Fruit fly (Drosophila melanogaster) whole organism, embryonic: ENCODE data around the gene unc-45.

Experiments used
- Adf1 ChIP-seq: fragments of 200-800 bp; sonication (Bioruptor generic); IDR thresholded peaks from 2 replicates; pipeline ENCODE4 v1.3.6; 2022; ENCODE audit warnings: missing biosample characterization, missing genetic modification characterization
- BEAF-32 ChIP-seq: fragments of 200-800 bp; sonication (Bioruptor generic); optimal IDR thresholded peaks from 3 replicates; lab custom pipeline; 2017; ENCODE audit warnings: missing biosample characterization, missing genetic modification characterization, mild to moderate bottlenecking, moderate library complexity, missing genetic modification reagents
- CG12299 ChIP-seq: fragments of 200-800 bp; sonication (Bioruptor generic); optimal IDR thresholded peaks from 2 replicates; lab custom pipeline; 2018; ENCODE audit warnings: missing biosample characterization, mild to moderate bottlenecking, missing genetic modification characterization
- CG13287 ChIP-seq: fragments of 200-800 bp; sonication (Bioruptor generic); IDR thresholded peaks from 2 replicates; pipeline ENCODE4 v1.3.6; 2022; ENCODE audit warnings: missing biosample characterization, missing genetic modification characterization; ENCODE audit not compliant: partially characterized antibody
- CG13296 ChIP-seq: fragments of 200-800 bp; sonication (Bioruptor generic); optimal IDR thresholded peaks from 3 replicates; lab custom pipeline; 2018; ENCODE audit warnings: missing biosample characterization, mild to moderate bottlenecking, missing genetic modification characterization
- CG13894 ChIP-seq: fragments of 200-800 bp; sonication (Bioruptor generic); optimal IDR thresholded peaks from 3 replicates; lab custom pipeline; 2018; ENCODE audit warnings: missing biosample characterization, mild to moderate bottlenecking, missing genetic modification characterization, moderate library complexity
- CG15514 ChIP-seq: fragments of 200-800 bp; sonication (Bioruptor generic); optimal IDR thresholded peaks from 3 replicates; lab custom pipeline; 2017; ENCODE audit warnings: missing biosample characterization, missing genetic modification characterization, mild to moderate bottlenecking, moderate library complexity, missing genetic modification reagents
- CG16779 ChIP-seq: fragments of 200-800 bp; sonication (Bioruptor generic); IDR thresholded peaks from 2 replicates; pipeline ENCODE4 v1.3.6; 2022; ENCODE audit warnings: missing biosample characterization, missing genetic modification characterization
- CG16863 ChIP-seq: fragments of 200-800 bp; sonication (Bioruptor generic); optimal IDR thresholded peaks from 3 replicates; lab custom pipeline; 2016; ENCODE audit warnings: missing biosample characterization, missing genetic modification characterization
- CG17361 ChIP-seq: fragments of 200-800 bp; sonication (Bioruptor generic); IDR thresholded peaks from 3 replicates; pipeline ENCODE4 v1.3.6; 2022; ENCODE audit warnings: missing biosample characterization, missing genetic modification characterization
- CG2202 ChIP-seq: fragments of 200-800 bp; sonication (Bioruptor generic); optimal IDR thresholded peaks from 2 replicates; lab custom pipeline; 2018; ENCODE audit warnings: missing biosample characterization, mild to moderate bottlenecking, missing genetic modification characterization
- CG2712 ChIP-seq: fragments of 200-800 bp; optimal IDR thresholded peaks from 3 replicates; lab custom pipeline; 2019; ENCODE audit warnings: missing biosample characterization, mild to moderate bottlenecking, missing genetic modification characterization, moderate library complexity
- CG8290 ChIP-seq, 3 experiments: fragments of 200-800 bp; sonication (Bioruptor generic); optimal IDR thresholded peaks; 2 replicates each; lab custom pipeline; 2016 to 2019; ENCODE audit warnings: missing biosample characterization in 3 of 3, missing genetic modification characterization in 3 of 3, mild to moderate bottlenecking in 2 of 3, moderate library complexity in 1 of 3
- CG8388 ChIP-seq: fragments of 200-800 bp; sonication (Bioruptor generic); optimal IDR thresholded peaks from 2 replicates; lab custom pipeline; 2019; ENCODE audit warnings: missing biosample characterization, mild to moderate bottlenecking, missing genetic modification characterization, moderate library complexity
- CG9215 ChIP-seq: fragments of 200-800 bp; sonication (Bioruptor generic); IDR thresholded peaks from 2 replicates; pipeline ENCODE4 v1.3.6; 2022; ENCODE audit warnings: missing biosample characterization, missing genetic modification characterization
- CTCF ChIP-seq: fragments of 200-800 bp; sonication (Bioruptor generic); optimal IDR thresholded peaks from 2 replicates; lab custom pipeline; 2017; ENCODE audit warnings: missing biosample characterization, mild to moderate bottlenecking, missing genetic modification characterization, moderate library complexity
- D19A ChIP-seq: fragments of 200-800 bp; optimal IDR thresholded peaks from 3 replicates; lab custom pipeline; 2019; ENCODE audit warnings: missing biosample characterization, mild to moderate bottlenecking, missing genetic modification characterization, moderate library complexity
- Dp ChIP-seq: fragments of 200-800 bp; sonication (Bioruptor generic); optimal IDR thresholded peaks from 2 replicates; lab custom pipeline; 2018; ENCODE audit warnings: missing biosample characterization, mild to moderate bottlenecking, missing genetic modification characterization, moderate library complexity
- Dref ChIP-seq: fragments of 200-800 bp; sonication (Bioruptor generic); IDR thresholded peaks from 2 replicates; pipeline ENCODE4 v1.3.6; 2022; ENCODE audit warnings: missing biosample characterization, missing genetic modification characterization
- Elba2 ChIP-seq: fragments of 200-800 bp; sonication (Bioruptor generic); optimal IDR thresholded peaks from 3 replicates; lab custom pipeline; 2016; ENCODE audit warnings: missing biosample characterization, missing genetic modification characterization
- HmgZ ChIP-seq: fragments of 200-800 bp; sonication (Bioruptor generic); optimal IDR thresholded peaks from 2 replicates; lab custom pipeline; 2018; ENCODE audit warnings: missing biosample characterization, mild to moderate bottlenecking, missing genetic modification characterization
- Hr39 ChIP-seq: fragments of >200 bp; optimal IDR thresholded peaks from 2 replicates; lab custom pipeline; 2017
- MBD-R2 ChIP-seq: fragments of 200-800 bp; sonication (Bioruptor generic); IDR thresholded peaks from 2 replicates; pipeline ENCODE4 v1.3.6; 2022; ENCODE audit warnings: missing biosample characterization, missing genetic modification characterization
- Med ChIP-seq: fragments of 200-800 bp; sonication (Bioruptor generic); peaks from one replicate; lab custom pipeline; 2016; ENCODE audit warnings: missing biosample characterization, missing genetic modification characterization, mild to moderate bottlenecking, inconsistent platforms, moderate library complexity
- Nf-YC ChIP-seq: fragments of 200-800 bp; optimal IDR thresholded peaks from 3 replicates; lab custom pipeline; 2019; ENCODE audit warnings: missing biosample characterization, mild to moderate bottlenecking, missing genetic modification characterization, moderate library complexity
- NfI ChIP-seq: fragments of 200-800 bp; sonication (Bioruptor generic); optimal IDR thresholded peaks from 3 replicates; lab custom pipeline; 2018; ENCODE audit warnings: missing biosample characterization, mild to moderate bottlenecking, missing genetic modification characterization, moderate library complexity
- Rfx ChIP-seq: fragments of 200-800 bp; sonication (Bioruptor generic); IDR thresholded peaks from 2 replicates; pipeline ENCODE4 v1.3.6; 2022; ENCODE audit warnings: missing biosample characterization, missing genetic modification characterization
- Rx ChIP-seq: fragments of 200-800 bp; sonication (Bioruptor generic); IDR thresholded peaks from 2 replicates; pipeline ENCODE4 v1.3.6; 2022; ENCODE audit warnings: missing biosample characterization, missing genetic modification characterization
- Xbp1 ChIP-seq: fragments of 200-800 bp; sonication (Bioruptor generic); optimal IDR thresholded peaks from 3 replicates; lab custom pipeline; 2016; ENCODE audit warnings: missing biosample characterization, mild to moderate bottlenecking, missing genetic modification characterization
- ac ChIP-seq: fragments of 200-800 bp; sonication (Bioruptor generic); optimal IDR thresholded peaks from 3 replicates; lab custom pipeline; 2017; ENCODE audit warnings: missing biosample characterization, mild to moderate bottlenecking, missing genetic modification characterization
- cad ChIP-seq: fragments of >200 bp; optimal IDR thresholded peaks from 2 replicates; lab custom pipeline; 2017; ENCODE audit warnings: missing biosample characterization, missing genetic modification characterization
- ci ChIP-seq: fragments of 200-800 bp; sonication (Bioruptor generic); IDR thresholded peaks from 3 replicates; pipeline ENCODE4 v1.3.6; 2022; ENCODE audit warnings: missing biosample characterization, missing genetic modification characterization
- crp ChIP-seq, 2 experiments: fragments of 200-800 bp; sonication (Bioruptor generic); optimal IDR thresholded peaks; 2 replicates in 1 of 2; 3 replicates in 1 of 2; lab custom pipeline; 2017; ENCODE audit warnings: missing biosample characterization in 2 of 2, missing genetic modification characterization in 2 of 2, mild to moderate bottlenecking in 1 of 2, moderate library complexity in 1 of 2
- cwo ChIP-seq: fragments of 200-800 bp; sonication (Bioruptor generic); optimal IDR thresholded peaks from 3 replicates; lab custom pipeline; 2017; ENCODE audit warnings: missing biosample characterization, missing genetic modification characterization, mild to moderate bottlenecking, moderate library complexity, missing genetic modification reagents
- dimm ChIP-seq: fragments of 200-800 bp; sonication (Bioruptor generic); IDR thresholded peaks from 2 replicates; pipeline ENCODE4 v1.3.6; 2022; ENCODE audit warnings: missing biosample characterization, missing genetic modification characterization
- dpn ChIP-seq, 2 experiments: fragments of 200-800 bp; sonication (Bioruptor generic); optimal IDR thresholded peaks; 3 replicates each; lab custom pipeline; 2016; ENCODE audit warnings: missing biosample characterization in 2 of 2, missing genetic modification characterization in 2 of 2
- emc ChIP-seq: fragments of 200-800 bp; sonication (Bioruptor generic); optimal IDR thresholded peaks from 2 replicates; lab custom pipeline; 2016; ENCODE audit warnings: missing biosample characterization, missing genetic modification characterization
- fu2 ChIP-seq: fragments of 200-800 bp; sonication (Bioruptor generic); optimal IDR thresholded peaks from 2 replicates; lab custom pipeline; 2016; ENCODE audit warnings: missing biosample characterization, missing genetic modification characterization
- grau ChIP-seq: fragments of 200-800 bp; optimal IDR thresholded peaks from 3 replicates; lab custom pipeline; 2019; ENCODE audit warnings: missing biosample characterization, mild to moderate bottlenecking, missing genetic modification characterization, moderate library complexity
- hbn ChIP-seq: fragments of 200-800 bp; sonication (Bioruptor generic); IDR thresholded peaks from 2 replicates; pipeline ENCODE4 v1.3.6; 2022; ENCODE audit warnings: missing biosample characterization, missing genetic modification characterization; ENCODE audit not compliant: partially characterized antibody
- knrl ChIP-seq: fragments of 200-800 bp; sonication (Bioruptor generic); IDR thresholded peaks from 3 replicates; pipeline ENCODE4 v1.3.6; 2022; ENCODE audit warnings: missing biosample characterization, missing genetic modification characterization; ENCODE audit not compliant: partially characterized antibody
- lilli ChIP-seq: fragments of 200-800 bp; sonication (Bioruptor generic); optimal IDR thresholded peaks from 3 replicates; lab custom pipeline; 2016; ENCODE audit warnings: missing biosample characterization, missing genetic modification characterization
- mirr ChIP-seq: fragments of 200-800 bp; sonication (Bioruptor generic); optimal IDR thresholded peaks from 3 replicates; lab custom pipeline; 2018; ENCODE audit warnings: missing biosample characterization, mild to moderate bottlenecking, missing genetic modification characterization
- nerfin-1 ChIP-seq: fragments of 200-800 bp; sonication (Bioruptor generic); optimal IDR thresholded peaks from 3 replicates; lab custom pipeline; 2019; ENCODE audit warnings: missing biosample characterization, mild to moderate bottlenecking, missing genetic modification characterization, moderate library complexity
- pho ChIP-seq: fragments of 200-800 bp; sonication (Bioruptor generic); optimal IDR thresholded peaks from 2 replicates; lab custom pipeline; 2016; ENCODE audit warnings: missing biosample characterization, missing genetic modification characterization
- pzg ChIP-seq: fragments of 200-800 bp; sonication (Bioruptor generic); optimal IDR thresholded peaks from 3 replicates; lab custom pipeline; 2018; ENCODE audit warnings: missing biosample characterization, mild to moderate bottlenecking, missing genetic modification characterization, moderate library complexity
- sens ChIP-seq: fragments of 200-800 bp; sonication (Bioruptor generic); peaks from one replicate; lab custom pipeline; 2016; ENCODE audit warnings: missing biosample characterization, missing genetic modification characterization
- slbo ChIP-seq: fragments of 200-800 bp; sonication (Bioruptor generic); IDR thresholded peaks from 2 replicates; pipeline ENCODE4 v1.3.6; 2022; ENCODE audit warnings: missing biosample characterization, missing genetic modification characterization
- tx ChIP-seq: fragments of 200-800 bp; sonication (Bioruptor generic); optimal IDR thresholded peaks from 2 replicates; lab custom pipeline; 2016; ENCODE audit warnings: missing biosample characterization, missing genetic modification characterization
- yki ChIP-seq: fragments of >200 bp; optimal IDR thresholded peaks from 3 replicates; lab custom pipeline; 2018
- zfh2 ChIP-seq: fragments of 200-800 bp; sonication (Bioruptor generic); optimal IDR thresholded peaks from 2 replicates; lab custom pipeline; 2016; ENCODE audit warnings: missing biosample characterization, missing genetic modification characterization

The unc-45 gene

dm6 chr3R:8009080-8009620, 24.0 kb upstream of the unc-45 start, which contains the start of the genes CG11052 and CG3223 (continued):
- TF ChIP-seq hbn (0 out of 2 replicates have a peak, but pooled peaks have one; percentile 33), NfI (GFP tag; lab: Kevin White, UChicago) (peak; percentile 64), Nf-YC (tag; lab: Kevin White, UChicago) (peak; percentile 70), Rx (GFP tag; lab: Robert Waterston, UW) (no peak), pzg (GFP tag; lab: Kevin White, UChicago) (peak; percentile 72), CG16863 (GFP tag; lab: Kevin White, UChicago) (no peak), emc (GFP tag; lab: Kevin White, UChicago) (no peak), ci (peak; percentile 58; the same call in 2 of the 3 replicates), HmgZ (tag; lab: Kevin White, UChicago) (peak; percentile 66), dpn (GFP tag; optimal IDR thresholded peaks at IDR 0.05; lab: Kevin White, UChicago) (peak in 1 of 2 experiments; percentile 21), CG9215 (no peak), zfh2 (peak; percentile 31), Med (GFP tag; lab: Kevin White, UChicago) (peak; percentile 89), BEAF-32 (GFP tag; lab: Kevin White, UChicago) (peak; percentile 55), D19A (tag; lab: Kevin White, UChicago) (peak; percentile 64), nerfin-1 (tag; lab: Kevin White, UChicago) (no peak), Adf1 (GFP tag; lab: Robert Waterston, UW) (no peak), CG16779 (no peak), CTCF (GFP tag; lab: Kevin White, UChicago) (peak; percentile 20), CG8388 (GFP tag; lab: Kevin White, UChicago) (no peak), CG8290 (GFP tag; optimal IDR thresholded peaks at IDR 0.05; lab: Kevin White, UChicago) (no peak), CG8290 (tag; optimal IDR thresholded peaks at IDR 0.05; lab: Kevin White, UChicago) (peak in 1 of 2 experiments; percentile 12), mirr (GFP tag; lab: Kevin White, UChicago) (peak; percentile 10), CG12299 (tag; lab: Kevin White, UChicago) (no peak), Dref (peak; percentile 68), cad (GFP tag; lab: Kevin White, UChicago) (peak; percentile 66), Xbp1 (peak; percentile 40), grau (peak; percentile 32), CG13894 (tag; lab: Kevin White, UChicago) (no peak), sens (GFP tag; lab: Kevin White, UChicago) (peak; percentile 74), cwo (GFP tag; lab: Kevin White, UChicago) (no peak), fu2 (peak; percentile 40), dimm (GFP tag; lab: Robert Waterston, UW) (no peak), CG13296 (GFP tag; lab: Kevin White, UChicago) (peak; percentile 34), pho (GFP tag; lab: Kevin White, UChicago) (peak; percentile 29), knrl (0 out of 3 replicates have a peak, but pooled peaks have one; percentile 22), CG13287 (peak; percentile 68), Elba2 (GFP tag; lab: Kevin White, UChicago) (peak; percentile 94), ac (GFP tag; lab: Kevin White, UChicago) (no peak), Hr39 (lab: Kevin White, UChicago) (no peak), CG15514 (peak; percentile 99), slbo (peak; percentile 58; the same call in 1 of the 2 replicates), CG17361 (GFP tag; lab: Robert Waterston, UW) (0 out of 3 replicates have a peak, but pooled peaks have one; percentile 17), yki (lab: Kevin White, UChicago) (no peak), CG2202 (tag; lab: Kevin White, UChicago) (no peak), tx (no peak), CG2712 (tag; lab: Kevin White, UChicago) (peak; percentile 15), lilli (GFP tag; lab: Kevin White, UChicago) (peak; percentile 25), Dp (peak; percentile 69), crp (GFP tag; optimal IDR thresholded peaks at IDR 0.05; lab: Kevin White, UChicago) (peak in 1 of 2 experiments; percentile 9), Rfx (GFP tag; lab: Robert Waterston, UW) (peak; percentile 55; the same call in 1 of the 2 replicates), MBD-R2 (GFP tag; lab: Robert Waterston, UW) (peak; percentile 81)
